Worm (Caenorhabditis elegans) whole organism, young adult: ENCODE data around the gene R10F2.5.
A peak's percentile ranks its signal among the peaks of the same experiment; 100 is the strongest.

Experiments
- B0261.1 ChIP-seq: sonication (generic microtip); optimal IDR thresholded peaks from 2 replicates; lab custom pipeline; 2016; ENCODE audit warnings: mild to moderate bottlenecking, missing genetic modification characterization, moderate library complexity, missing compliant biosample characterization
- F23B12.7 ChIP-seq: sonication (generic microtip); optimal IDR thresholded peaks from 2 replicates; lab custom pipeline; 2017; ENCODE audit warnings: missing genetic modification characterization, mild to moderate bottlenecking, missing compliant biosample characterization, antibody characterized with exemption, moderate library complexity; ENCODE audit not compliant: insufficient read depth
- F33H1.4 ChIP-seq: fragments of 200-800 bp; sonication (Bioruptor generic); IDR thresholded peaks from 2 replicates; pipeline ENCODE4 v1.3.6; 2022; ENCODE audit warnings: missing genetic modification reagents, missing genetic modification characterization, missing compliant biosample characterization
- K11D2.4 ChIP-seq: fragments of 200-800 bp; sonication (Bioruptor generic); IDR thresholded peaks from 2 replicates; pipeline ENCODE4 v1.3.6; 2022; ENCODE audit warnings: missing genetic modification reagents, missing genetic modification characterization, missing compliant biosample characterization
- K12H6.12 ChIP-seq: fragments of 200-800 bp; sonication (Bioruptor generic); optimal IDR thresholded peaks from 2 replicates; lab custom pipeline; 2018; ENCODE audit warnings: mild to moderate bottlenecking, missing genetic modification characterization, missing compliant biosample characterization
- T26A5.8 ChIP-seq: sonication (generic microtip); optimal IDR thresholded peaks from 2 replicates; lab custom pipeline; 2016; ENCODE audit warnings: missing genetic modification characterization, missing compliant biosample characterization
- Y56A3A.18 ChIP-seq: fragments of 200-800 bp; sonication (Bioruptor generic); IDR thresholded peaks from 2 replicates; pipeline ENCODE4 v1.3.6; 2022; ENCODE audit warnings: missing genetic modification reagents, missing genetic modification characterization, missing compliant biosample characterization
- akir-1 ChIP-seq: fragments of 200-800 bp; sonication (Bioruptor generic); optimal IDR thresholded peaks from 2 replicates; lab custom pipeline; 2018; ENCODE audit warnings: mild to moderate bottlenecking, missing genetic modification characterization, moderate library complexity, missing compliant biosample characterization
- attf-5 ChIP-seq: fragments of 200-800 bp; sonication (Bioruptor generic); optimal IDR thresholded peaks from 2 replicates; lab custom pipeline; 2018; ENCODE audit warnings: mild to moderate bottlenecking, missing genetic modification characterization, missing compliant biosample characterization
- attf-6 ChIP-seq: fragments of 200-800 bp; sonication (Bioruptor generic); IDR thresholded peaks from 2 replicates; pipeline ENCODE4 v1.3.6; 2022; ENCODE audit warnings: missing genetic modification reagents, missing genetic modification characterization, missing compliant biosample characterization
- ceh-27 ChIP-seq: fragments of 200-800 bp; sonication (Bioruptor generic); optimal IDR thresholded peaks from 2 replicates; lab custom pipeline; 2018; ENCODE audit warnings: mild to moderate bottlenecking, missing genetic modification characterization, moderate library complexity, missing compliant biosample characterization
- ceh-91 ChIP-seq: fragments of 200-800 bp; sonication (Bioruptor generic); IDR thresholded peaks from 2 replicates; pipeline ENCODE4 v1.3.6; 2022; ENCODE audit warnings: missing genetic modification reagents, missing genetic modification characterization, missing compliant biosample characterization
- chd-7 ChIP-seq: sonication (generic microtip); optimal IDR thresholded peaks from 2 replicates; lab custom pipeline; 2016; ENCODE audit warnings: mild to moderate bottlenecking, missing genetic modification characterization, moderate library complexity, missing compliant biosample characterization
- die-1 ChIP-seq: sonication (generic microtip); optimal IDR thresholded peaks from 2 replicates; lab custom pipeline; 2016; ENCODE audit warnings: missing genotype, mild to moderate bottlenecking, missing genetic modification characterization, missing compliant biosample characterization
- dox-1 ChIP-seq: fragments of 200-800 bp; sonication (Bioruptor generic); IDR thresholded peaks from 2 replicates; pipeline ENCODE4 v1.3.6; 2022; ENCODE audit warnings: missing genetic modification reagents, missing genetic modification characterization, missing compliant biosample characterization
- dpff-1 ChIP-seq: sonication (generic microtip); optimal IDR thresholded peaks from 2 replicates; lab custom pipeline; 2017; ENCODE audit warnings: mild to moderate bottlenecking, missing genetic modification characterization, missing compliant biosample characterization
- dpl-1 ChIP-seq: fragments of 150-350 bp; optimal IDR thresholded peaks from 2 replicates; lab custom pipeline; 2014; ENCODE audit warnings: missing biosample characterization, missing genetic modification reagents, missing genetic modification characterization
- efl-1 ChIP-seq: fragments of 150-350 bp; optimal IDR thresholded peaks from 2 replicates; lab custom pipeline; 2014; ENCODE audit warnings: missing biosample characterization, missing genetic modification reagents, missing genetic modification characterization
- egl-18 ChIP-seq: fragments of 200-800 bp; sonication (Bioruptor generic); IDR thresholded peaks from 2 replicates; pipeline ENCODE4 v1.3.6; 2022; ENCODE audit warnings: missing genetic modification reagents, missing genetic modification characterization, missing compliant biosample characterization
- egl-44 ChIP-seq: fragments of 200-800 bp; sonication (Bioruptor generic); IDR thresholded peaks from 2 replicates; pipeline ENCODE4 v1.3.6; 2022; ENCODE audit warnings: missing genetic modification reagents, missing genetic modification characterization, missing compliant biosample characterization
- egrh-3 ChIP-seq: fragments of 200-800 bp; sonication (Bioruptor generic); IDR thresholded peaks from 2 replicates; pipeline ENCODE4 v1.3.6; 2022; ENCODE audit warnings: missing genetic modification reagents, missing genetic modification characterization, missing compliant biosample characterization
- hmg-1.2 ChIP-seq: fragments of 200-800 bp; sonication (Bioruptor generic); IDR thresholded peaks from 2 replicates; pipeline ENCODE4 v1.3.6; 2022; ENCODE audit warnings: missing genetic modification reagents, missing genetic modification characterization, missing compliant biosample characterization
- let-526 ChIP-seq: fragments of 200-800 bp; sonication (Bioruptor generic); IDR thresholded peaks from 2 replicates; pipeline ENCODE4 v1.3.6; 2022; ENCODE audit warnings: missing genetic modification reagents, missing genetic modification characterization, missing compliant biosample characterization
- lin-35 ChIP-seq, 3 experiments: fragments of 150-350 bp in 2 of 3; sonication (generic microtip) in 1 of 3; optimal IDR thresholded peaks; 2 replicates each; lab custom pipeline; 2014 to 2018; ENCODE audit warnings: missing biosample characterization in 3 of 3, missing genetic modification characterization in 3 of 3, missing genetic modification reagents in 3 of 3
- lir-1 ChIP-seq: fragments of 200-800 bp; sonication (Bioruptor generic); conservative IDR thresholded peaks from 2 replicates; pipeline ENCODE4 v1.3.6; 2022; ENCODE audit warnings: missing genetic modification reagents, missing genetic modification characterization, missing compliant biosample characterization
- lsl-1 ChIP-seq: fragments of 200-800 bp; sonication (Bioruptor generic); optimal IDR thresholded peaks from 2 replicates; lab custom pipeline; 2018; ENCODE audit warnings: mild to moderate bottlenecking, missing genetic modification characterization, moderate library complexity, missing compliant biosample characterization
- madf-10 ChIP-seq: sonication (generic microtip); optimal IDR thresholded peaks from 2 replicates; lab custom pipeline; 2016; ENCODE audit warnings: mild to moderate bottlenecking, missing genetic modification characterization, missing compliant biosample characterization
- mcd-1 ChIP-seq: fragments of 200-800 bp; sonication (Bioruptor generic); IDR thresholded peaks from 2 replicates; pipeline ENCODE4 v1.3.6; 2022; ENCODE audit warnings: missing genetic modification reagents, missing genetic modification characterization, missing compliant biosample characterization
- nfya-2 ChIP-seq: fragments of 200-800 bp; sonication (Bioruptor generic); IDR thresholded peaks from 2 replicates; pipeline ENCODE4 v1.3.6; 2022; ENCODE audit warnings: missing genetic modification reagents, missing genetic modification characterization, missing compliant biosample characterization
- nfyb-1 ChIP-seq: fragments of 200-800 bp; sonication (Bioruptor generic); IDR thresholded peaks from 2 replicates; pipeline ENCODE4 v1.3.6; 2022; ENCODE audit warnings: missing genetic modification reagents, missing genetic modification characterization, missing compliant biosample characterization
- nhr-80 ChIP-seq: sonication (generic microtip); optimal IDR thresholded peaks from 2 replicates; lab custom pipeline; 2016; ENCODE audit warnings: missing genetic modification characterization, missing compliant biosample characterization
- nhr-90 ChIP-seq: sonication (generic microtip); optimal IDR thresholded peaks from 2 replicates; lab custom pipeline; 2016; ENCODE audit warnings: missing genotype, mild to moderate bottlenecking, missing genetic modification characterization, missing compliant biosample characterization
- pha-4 ChIP-seq: fragments of 150-350 bp; sonication (generic microtip); optimal IDR thresholded peaks from 2 replicates; lab custom pipeline; 2014; ENCODE audit warnings: missing biosample characterization, missing genetic modification reagents, missing genetic modification characterization
- rcor-1 ChIP-seq: fragments of 200-800 bp; sonication (Bioruptor generic); IDR thresholded peaks from 2 replicates; pipeline ENCODE4 v1.3.6; 2022; ENCODE audit warnings: missing genetic modification reagents, missing genetic modification characterization, missing compliant biosample characterization
- snpc-1.3 ChIP-seq: sonication (generic microtip); optimal IDR thresholded peaks from 2 replicates; lab custom pipeline; 2017; ENCODE audit warnings: missing genetic modification characterization, mild to moderate bottlenecking, missing compliant biosample characterization, antibody characterized with exemption, moderate library complexity, missing genotype, missing genetic modification reagents; ENCODE audit not compliant: insufficient read depth
- snpc-3.4 ChIP-seq: sonication (generic microtip); optimal IDR thresholded peaks from 2 replicates; lab custom pipeline; 2017; ENCODE audit warnings: missing genetic modification characterization, mild to moderate bottlenecking, missing compliant biosample characterization, antibody characterized with exemption, moderate library complexity, missing genotype, missing genetic modification reagents
- snpc-4 ChIP-seq, 5 experiments: fragments of 150-350 bp in 1 of 5; sonication (generic microtip) in 4 of 5; optimal IDR thresholded peaks; 2 replicates each; lab custom pipeline; 2014 to 2018; ENCODE audit warnings: missing genetic modification characterization in 5 of 5, missing biosample characterization in 3 of 5, antibody characterized with exemption in 2 of 5, mild to moderate bottlenecking in 2 of 5, missing compliant biosample characterization in 2 of 5, missing genotype in 2 of 5, moderate library complexity in 2 of 5, missing genetic modification reagents in 1 of 5
- ztf-18 ChIP-seq: sonication (generic microtip); optimal IDR thresholded peaks from 2 replicates; lab custom pipeline; 2016; ENCODE audit warnings: missing genotype, mild to moderate bottlenecking, missing genetic modification characterization, missing compliant biosample characterization
- ztf-26 ChIP-seq: sonication (generic microtip); optimal IDR thresholded peaks from 2 replicates; lab custom pipeline; 2017; ENCODE audit warnings: missing genetic modification characterization, missing compliant biosample characterization
- ztf-3 ChIP-seq: fragments of 200-800 bp; sonication (Bioruptor generic); optimal IDR thresholded peaks from 2 replicates; lab custom pipeline; 2018; ENCODE audit warnings: mild to moderate bottlenecking, missing genetic modification characterization, missing compliant biosample characterization

Gene R10F2.5

DNA sequence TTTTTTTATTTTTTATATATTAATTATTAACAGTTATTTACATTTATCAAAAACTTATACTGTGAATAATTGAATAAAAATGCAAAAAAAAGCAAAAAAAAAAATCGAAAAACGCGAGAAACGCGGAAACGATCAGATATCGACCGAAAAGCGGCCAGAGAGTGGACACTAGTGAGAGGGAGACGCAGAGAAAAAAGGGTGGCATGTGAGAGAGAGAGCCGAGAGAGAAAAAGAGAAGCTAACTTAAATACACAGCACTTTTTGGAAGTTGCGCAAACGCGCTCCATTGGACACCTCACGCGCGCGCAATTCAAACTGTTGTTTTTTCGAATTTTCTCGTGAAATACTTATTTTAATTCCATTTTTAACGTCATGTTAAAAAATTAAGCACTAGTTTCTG lies 41.9 kb upstream of the R10F2.5 start (continued):
- TF ChIP-seq egl-18 (GFP tag; lab: Robert Waterston, UW) (no peak), lin-35 (GFP tag; optimal IDR thresholded peaks at IDR 0.05; lab: Kevin White, UChicago) (peak in 1 of 3 experiments; percentile 72), K12H6.12 (tag; lab: Kevin White, UChicago) (peak; percentile 10), lsl-1 (GFP tag; lab: Kevin White, UChicago) (peak; percentile 19), ztf-26 (tag; lab: Kevin White, UChicago) (peak; percentile 32), madf-10 (tag; lab: Kevin White, UChicago) (peak; percentile 4), F33H1.4 (GFP tag; lab: Robert Waterston, UW) (peak; percentile 35), snpc-3.4 (tag; lab: Kevin White, UChicago) (peak; percentile 11), ztf-3 (GFP tag; lab: Kevin White, UChicago) (no peak), ceh-27 (GFP tag; lab: Kevin White, UChicago) (peak; percentile 42), ceh-91 (GFP tag; lab: Robert Waterston, UW) (0 out of 2 replicates have a peak, but pooled peaks have one; percentile 24), nfyb-1 (GFP tag; lab: Robert Waterston, UW) (peak; percentile 90), ztf-18 (tag; lab: Kevin White, UChicago) (peak; percentile 23), rcor-1 (no peak; the same call in 1 of the 2 replicates), snpc-1.3 (tag; lab: Kevin White, UChicago) (peak; percentile 14), nhr-80 (tag; lab: Kevin White, UChicago) (peak; percentile 36), B0261.1 (tag; lab: Kevin White, UChicago) (no peak), pha-4 (tag; lab: Kevin White, UChicago) (no peak), let-526 (GFP tag; lab: Robert Waterston, UW) (no peak), attf-5 (GFP tag; lab: Kevin White, UChicago) (peak; percentile 98), dpff-1 (no peak), nfya-2 (GFP tag; lab: Robert Waterston, UW) (no peak), dox-1 (GFP tag; lab: Robert Waterston, UW) (peak; percentile 75), attf-6 (GFP tag; lab: Robert Waterston, UW) (no peak), nhr-90 (tag; lab: Kevin White, UChicago) (no peak), die-1 (tag; lab: Kevin White, UChicago) (no peak), F23B12.7 (tag; lab: Kevin White, UChicago) (peak; percentile 2), egrh-3 (GFP tag; lab: Robert Waterston, UW) (0 out of 2 replicates have a peak, but pooled peaks have one; percentile 14), hmg-1.2 (GFP tag; lab: Robert Waterston, UW) (peak; percentile 83), egl-44 (peak; percentile 37; the same call in 1 of the 2 replicates), chd-7 (tag; lab: Kevin White, UChicago) (no peak), K11D2.4 (GFP tag; lab: Robert Waterston, UW) (0 out of 2 replicates have a peak, but pooled peaks have one; percentile 47), akir-1 (GFP tag; lab: Kevin White, UChicago) (no peak), dpl-1 (peak; percentile 20), lir-1 (GFP tag; lab: Robert Waterston, UW) (0 out of 2 replicates have a peak, but pooled peaks have one; percentile 26), mcd-1 (GFP tag; lab: Robert Waterston, UW) (peak; percentile 97)

DNA sequence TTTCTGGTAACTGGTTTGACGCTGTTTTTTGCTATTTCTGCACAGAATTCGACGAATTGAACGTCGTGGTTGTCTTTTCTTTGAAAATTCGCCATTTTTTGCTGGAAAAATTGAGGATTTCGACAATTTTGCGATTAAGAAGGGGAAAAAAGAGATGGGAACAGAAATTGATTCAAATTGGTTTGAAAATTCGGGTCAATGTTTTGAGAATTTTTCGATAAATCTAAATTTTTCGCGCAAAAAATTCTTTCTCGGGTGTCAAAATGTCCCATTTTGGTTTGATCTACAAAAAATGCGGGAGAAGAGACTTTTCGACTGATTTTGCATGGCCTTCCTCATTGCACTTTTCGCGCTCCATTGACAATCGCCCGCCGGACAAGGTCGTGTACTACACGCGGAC lies 41.0 kb upstream of the R10F2.5 start, which contains the start of gene H05C05.2:
H05C05.2 (minus strand) TSS at position 101 of the 400 bp plus-strand sequence.
- TF ChIP-seq T26A5.8 (tag; lab: Kevin White, UChicago): no peak
- no peak for TF ChIP-seq snpc-4 (GFP tag; optimal IDR thresholded peaks at IDR 0.05; lab: Kevin White, UChicago)
- no peak for TF ChIP-seq snpc-4 (tag; optimal IDR thresholded peaks at IDR 0.05; lab: Kevin White, UChicago)
- no peak for TF ChIP-seq efl-1 (GFP tag; lab: Kevin White, UChicago)
- no peak for TF ChIP-seq K12H6.12 (tag; lab: Kevin White, UChicago)
- no peak for TF ChIP-seq ztf-18 (tag; lab: Kevin White, UChicago)
- no peak for TF ChIP-seq Y56A3A.18 (GFP tag; lab: Robert Waterston, UW)
